Fruit fly (Drosophila melanogaster): ENCODE measurements around the gene CG34452.
A peak's percentile ranks its signal among the peaks of the same experiment; 100 is the strongest.

CG34452 gene

dm6 chr3L:15700338-15700966 lies 12.8 kb upstream of the CG34452 start (continued):
- no peak for TF ChIP-seq CG7368 (GFP tag; optimal IDR thresholded peaks at IDR 0.05)
- TF ChIP-seq CG6163 (GFP tag; IDR thresholded peaks at IDR 0.05): peak; percentile 34; the same call in 1 of the 3 replicates
- peak; percentile 69 for TF ChIP-seq Sox102F (GFP tag; optimal IDR thresholded peaks at IDR 0.05)
- no peak for TF ChIP-seq fd85E (GFP tag; optimal IDR thresholded peaks at IDR 0.05)
- peak; percentile 97 for TF ChIP-seq Eip78C (GFP tag)
- peak; percentile 62 for TF ChIP-seq Ets21C (GFP tag; optimal IDR thresholded peaks at IDR 0.05)
- TF ChIP-seq vri (GFP tag; optimal IDR thresholded peaks at IDR 0.05): peak; percentile 23
- peak; percentile 56; the same call in 2 of the 3 replicates for TF ChIP-seq CG8119 (GFP tag; IDR thresholded peaks at IDR 0.05)
- peak; percentile 41 for TF ChIP-seq CG10669 (GFP tag; optimal IDR thresholded peaks at IDR 0.05)
- TF ChIP-seq dac (GFP tag; optimal IDR thresholded peaks at IDR 0.05): no peak
- TF ChIP-seq eg (GFP tag; IDR thresholded peaks at IDR 0.05): no peak
- TF ChIP-seq OdsH (GFP tag; optimal IDR thresholded peaks at IDR 0.05): peak; percentile 80
- TF ChIP-seq CG6792 (GFP tag; optimal IDR thresholded peaks at IDR 0.05): peak; percentile 72
- TF ChIP-seq Hr39 (GFP tag; optimal IDR thresholded peaks at IDR 0.05): peak; percentile 76
- TF ChIP-seq topi (GFP tag; optimal IDR thresholded peaks at IDR 0.05): peak; percentile 87
- TF ChIP-seq CG15336 (GFP tag; IDR thresholded peaks at IDR 0.05): 0 out of 2 replicates have a peak, but pooled peaks have one; percentile 10
- peak; percentile 95 for TF ChIP-seq svp (GFP tag)
- no peak for TF ChIP-seq Lpt (GFP tag; optimal IDR thresholded peaks at IDR 0.05)
- peak; percentile 39 for TF ChIP-seq CG11902 (GFP tag; optimal IDR thresholded peaks at IDR 0.05)
- TF ChIP-seq Hr4 (GFP tag; optimal IDR thresholded peaks at IDR 0.05): no peak
- TF ChIP-seq Met (GFP tag; optimal IDR thresholded peaks at IDR 0.05): peak; percentile 49
- TF ChIP-seq achi (GFP tag; optimal IDR thresholded peaks at IDR 0.05): peak; percentile 84
- TF ChIP-seq Eip75B (GFP tag; optimal IDR thresholded peaks at IDR 0.05): peak; percentile 73
- TF ChIP-seq CG1621 (tag; optimal IDR thresholded peaks at IDR 0.05): no peak
- peak; percentile 82 for TF ChIP-seq CG31627 (GFP tag; optimal IDR thresholded peaks at IDR 0.05)
- no peak for TF ChIP-seq Eip93F (GFP tag; optimal IDR thresholded peaks at IDR 0.05)
- TF ChIP-seq ss (GFP tag; optimal IDR thresholded peaks at IDR 0.05): peak; percentile 35 to 55
- peak; percentile 76 for TF ChIP-seq fd59A (GFP tag; optimal IDR thresholded peaks at IDR 0.05)
- TF ChIP-seq pdm3 (GFP tag; optimal IDR thresholded peaks at IDR 0.05): peak; percentile 75
- TF ChIP-seq salr (GFP tag; optimal IDR thresholded peaks at IDR 0.05): peak; percentile 20 to 83
- TF ChIP-seq CG16779 (tag; optimal IDR thresholded peaks at IDR 0.05): no peak
- peak; percentile 59 for TF ChIP-seq CG32006 (GFP tag; optimal IDR thresholded peaks at IDR 0.05)
- peak; percentile 59 for TF ChIP-seq CG3919 (GFP tag; optimal IDR thresholded peaks at IDR 0.05)
- peak; percentile 74 for TF ChIP-seq CG3032 (tag; optimal IDR thresholded peaks at IDR 0.05)
- TF ChIP-seq CG6276 (GFP tag; optimal IDR thresholded peaks at IDR 0.05): no peak
- TF ChIP-seq Smox (GFP tag; optimal IDR thresholded peaks at IDR 0.05): peak; percentile 89

DNA sequence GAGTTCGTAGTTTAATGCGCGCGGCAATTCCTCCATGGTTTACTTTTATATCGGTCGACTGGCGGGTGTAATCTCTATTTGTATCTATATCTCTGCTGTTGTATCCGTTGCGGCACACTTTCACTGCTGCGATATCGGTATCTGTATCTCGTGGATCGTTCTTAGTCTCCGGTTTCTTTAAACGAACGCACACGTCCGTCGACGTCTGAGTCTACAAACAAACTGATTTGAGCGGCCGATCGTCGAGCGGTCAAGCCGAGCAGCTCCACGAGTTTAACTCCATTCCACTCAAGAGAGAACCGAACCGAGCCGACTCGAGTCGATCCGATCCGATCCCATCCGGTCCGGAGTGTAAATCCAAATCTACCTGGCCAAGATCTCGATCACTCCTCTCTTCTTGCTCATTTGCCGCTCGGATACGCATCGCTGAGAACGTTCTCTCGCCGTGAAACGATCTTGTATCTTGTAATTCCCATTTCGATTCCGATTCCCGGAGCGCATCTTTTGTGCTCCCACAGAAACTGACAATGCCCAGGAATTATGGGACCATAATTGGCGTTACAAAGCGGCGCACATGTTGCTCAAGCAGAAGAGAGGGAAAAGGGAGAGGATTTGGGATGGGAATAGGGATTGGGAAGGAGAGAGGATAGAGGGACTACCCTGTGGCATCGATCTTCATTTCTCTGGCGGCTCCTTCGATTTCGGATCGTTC lies 12.1 kb upstream of the CG34452 start, which contains the start of gene comm2:
comm2 (minus strand) TSS at position 225 of the 712 bp plus-strand sequence.
- TF ChIP-seq achi (GFP tag; optimal IDR thresholded peaks at IDR 0.05): peak; percentile 9
- TF ChIP-seq fkh (GFP tag; optimal IDR thresholded peaks at IDR 0.05): peak; percentile 38
- peak; percentile 39 for TF ChIP-seq Blimp-1 (GFP tag; optimal IDR thresholded peaks at IDR 0.05)
- no peak for TF ChIP-seq acj6 (GFP tag; optimal IDR thresholded peaks at IDR 0.05)
- TF ChIP-seq net (GFP tag; optimal IDR thresholded peaks at IDR 0.05): no peak
- no peak for TF ChIP-seq CG6276 (GFP tag; optimal IDR thresholded peaks at IDR 0.05)
- peak; percentile 24 for TF ChIP-seq CG3919 (GFP tag; optimal IDR thresholded peaks at IDR 0.05)
- no peak for TF ChIP-seq CG9139 (GFP tag; optimal IDR thresholded peaks at IDR 0.05)
- peak; percentile 33 for TF ChIP-seq Sox102F (GFP tag; optimal IDR thresholded peaks at IDR 0.05)
- no peak for TF ChIP-seq CG8632 (GFP tag; optimal IDR thresholded peaks at IDR 0.05)
- TF ChIP-seq CG1621 (tag; optimal IDR thresholded peaks at IDR 0.05): peak; percentile 61
- peak in 1 of 2 experiments; percentile 15 for TF ChIP-seq ss (GFP tag; optimal IDR thresholded peaks at IDR 0.05)
- peak; percentile 30 for TF ChIP-seq CG16779 (tag; optimal IDR thresholded peaks at IDR 0.05)
- TF ChIP-seq CG15336 (GFP tag; IDR thresholded peaks at IDR 0.05): peak; percentile 22; the same call in 1 of the 2 replicates
- TF ChIP-seq eg (GFP tag; IDR thresholded peaks at IDR 0.05): peak; percentile 48; the same call in 1 of the 3 replicates
